Worm (Caenorhabditis elegans) whole organism, mixed stage, embryonic: Measurements from ENCODE around the gene Y54G2A.32.

Experiments
- ceh-39 ChIP-seq: fragments of 150-350 bp; optimal IDR thresholded peaks from 2 replicates; lab custom pipeline; 2014; ENCODE audit warnings: missing biosample characterization, missing genetic modification characterization
- ham-2 ChIP-seq: fragments of 200-800 bp; sonication (Bioruptor generic); optimal IDR thresholded peaks from 2 replicates; lab custom pipeline; 2018; ENCODE audit warnings: mild to moderate bottlenecking, missing genetic modification characterization, missing compliant biosample characterization
- lin-13 ChIP-seq: fragments of 150-350 bp; optimal IDR thresholded peaks from 2 replicates; lab custom pipeline; 2014; ENCODE audit warnings: missing biosample characterization, missing genetic modification characterization
- zip-8 ChIP-seq: fragments of 150-350 bp; optimal IDR thresholded peaks from 2 replicates; lab custom pipeline; 2014; ENCODE audit warnings: missing biosample characterization, missing genetic modification characterization

Y54G2A.32 gene

DNA sequence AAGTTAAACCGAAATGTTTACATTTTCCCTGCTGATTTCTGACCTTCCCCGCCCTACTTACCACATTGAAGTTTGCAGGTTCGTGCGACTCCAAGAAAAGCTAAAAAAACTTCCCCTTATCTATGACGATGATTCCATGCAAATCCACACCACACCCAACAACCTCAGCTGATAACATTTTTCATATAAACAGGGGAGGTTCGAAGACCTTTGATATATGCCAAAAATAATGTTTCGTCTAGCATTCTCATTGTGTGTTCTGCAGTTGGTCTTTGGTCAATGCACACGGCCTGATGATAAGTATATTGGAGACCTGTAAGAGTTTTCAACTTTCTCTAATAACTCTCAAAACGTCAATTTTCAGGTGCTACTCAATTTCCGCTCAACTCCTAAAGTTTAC is 50.4 kb downstream of the Y54G2A.32 start:
- TF ChIP-seq ham-2 (GFP tag; lab: Kevin White, UChicago) (no peak), ceh-39 (no peak), lin-13 (tag; lab: Kevin White, UChicago) (no peak), zip-8 (tag; lab: Kevin White, UChicago) (no peak)
- TF ChIP-seq, all 35 proteins: peak for 0
